Worm (Caenorhabditis elegans) whole organism, L1 larva: ENCODE measurements around the gene str-111.

Source experiments
- aly-2 ChIP-seq: fragments of 150-350 bp; optimal IDR thresholded peaks from 2 replicates; lab custom pipeline; 2014; ENCODE audit warnings: missing biosample characterization, missing genetic modification characterization
- ces-1 ChIP-seq: fragments of 150-350 bp; optimal IDR thresholded peaks from 2 replicates; lab custom pipeline; 2014; ENCODE audit warnings: missing biosample characterization, missing genetic modification reagents, missing genetic modification characterization
- hlh-4 ChIP-seq: sonication (generic microtip); optimal IDR thresholded peaks from 2 replicates; lab custom pipeline; 2016; ENCODE audit warnings: mild to moderate bottlenecking, missing genetic modification characterization, missing compliant biosample characterization
- lir-3 ChIP-seq: sonication (generic microtip); optimal IDR thresholded peaks from 2 replicates; lab custom pipeline; 2016; ENCODE audit warnings: mild to moderate bottlenecking, missing genetic modification characterization, moderate library complexity, missing compliant biosample characterization; ENCODE audit not compliant: poor library complexity
- unc-86 ChIP-seq: sonication (generic microtip); optimal IDR thresholded peaks from 2 replicates; lab custom pipeline; 2016; ENCODE audit warnings: missing genetic modification characterization, missing compliant biosample characterization

DNA sequence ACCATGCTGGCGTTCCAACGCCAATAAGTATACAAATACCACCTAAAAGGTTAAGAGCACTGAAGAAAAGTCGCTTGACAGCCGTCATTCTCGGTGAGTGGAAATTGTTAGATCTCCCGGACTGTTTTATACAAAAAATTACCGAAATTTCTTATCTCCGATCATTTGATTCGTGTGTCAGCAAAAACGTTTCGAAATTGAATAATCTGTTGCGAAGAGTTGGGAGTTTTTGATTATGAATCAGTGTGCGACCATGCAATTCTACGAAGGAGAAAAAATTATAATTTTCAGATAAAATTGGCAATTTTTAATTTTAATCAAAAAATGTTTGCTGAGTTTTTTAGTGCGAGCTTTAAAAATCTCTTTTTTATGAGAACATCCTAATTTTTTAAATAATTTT lies 29.4 kb downstream of the str-111 start, which contains the start of gene clc-11:
- TF ChIP-seq aly-2 (tag; lab: Kevin White, UChicago) (no peak), hlh-4 (tag; lab: Kevin White, UChicago) (no peak), ces-1 (no peak), lir-3 (no peak), unc-86 (no peak)
